Fruit fly (Drosophila melanogaster): ENCODE data around the gene CG9286.

DNA sequence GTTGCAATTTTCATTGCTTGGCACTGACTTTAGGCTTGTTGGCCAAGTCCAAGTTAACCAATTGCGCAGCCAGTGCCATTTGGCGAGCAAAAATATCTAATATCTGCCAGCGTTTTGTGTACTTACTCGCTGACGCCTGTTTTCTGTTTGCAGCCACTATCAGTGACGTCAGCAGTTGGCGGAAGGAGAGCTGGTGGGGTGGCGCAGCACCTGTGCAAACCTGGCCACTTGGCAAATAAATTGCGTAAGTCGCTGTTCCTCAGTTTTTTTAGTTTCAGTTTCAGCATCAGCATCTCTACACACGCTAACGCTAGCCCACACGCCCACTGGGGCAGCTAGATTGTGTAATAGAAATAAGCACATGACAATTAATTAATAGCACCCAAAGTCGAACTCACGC, 38.3 kb downstream of the CG9286 start:
- TF ChIP-seq usp (GFP tag; optimal IDR thresholded peaks at IDR 0.05) = no peak
- no peak for TF ChIP-seq psq (optimal IDR thresholded peaks at IDR 0.05)
- no peak for TF ChIP-seq Dll (optimal IDR thresholded peaks at IDR 0.05)
